Worm (Caenorhabditis elegans): ENCODE measurements around the gene mmad-1.

ce11 chrIII:13505718-13506117 lies 43.1 kb downstream of the mmad-1 start, which contains the start of gene T28A8.3:
- no peak for TF ChIP-seq ztf-23 (GFP tag; IDR thresholded peaks at IDR 0.05)
- TF ChIP-seq cog-1 (tag; optimal IDR thresholded peaks at IDR 0.05): no peak
- TF ChIP-seq tab-1 (GFP tag; IDR thresholded peaks at IDR 0.05): no peak
- TF ChIP-seq ref-1 (GFP tag; conservative IDR thresholded peaks at IDR 0.05): no peak
- no peak for TF ChIP-seq med-1 (GFP tag; optimal IDR thresholded peaks at IDR 0.05; ENCODE audit: insufficient read depth)
- TF ChIP-seq klf-2 (GFP tag; conservative IDR thresholded peaks at IDR 0.05): no peak
- TF ChIP-seq flt-1 (GFP tag; IDR thresholded peaks at IDR 0.05): no peak
- TF ChIP-seq T22C8.4 (GFP tag; IDR thresholded peaks at IDR 0.05): no peak

Data from whole organism, midembryonic.